Worm (Caenorhabditis elegans) whole organism, L4/young adult: Measurements from ENCODE around the gene sra-29.

ENCODE experiments used
- W03F9.2 ChIP-seq: fragments of 150-350 bp; optimal IDR thresholded peaks from 2 replicates; lab custom pipeline; 2014; ENCODE audit warnings: missing biosample characterization, missing genetic modification characterization
- dao-5 ChIP-seq: sonication (generic microtip); optimal IDR thresholded peaks from 2 replicates; lab custom pipeline; 2016; ENCODE audit warnings: missing genotype, missing genetic modification characterization, moderate library complexity, missing compliant biosample characterization
- him-1 ChIP-seq: sonication (generic microtip); optimal IDR thresholded peaks from 2 replicates; lab custom pipeline; 2016; ENCODE audit warnings: missing genotype, missing genetic modification reagents, missing genetic modification characterization, missing compliant biosample characterization

ce11 chrII:6544842-6545410, 30.6 kb downstream of the sra-29 start, which contains the start of gene lron-15:
- TF ChIP-seq W03F9.2 (no peak), dao-5 (tag; lab: Kevin White, UChicago) (no peak), him-1 (no peak)
